Worm (Caenorhabditis elegans) whole organism, young adult: ENCODE data around the gene dod-20.

Experiments used
- F49E8.2 ChIP-seq: sonication (generic microtip); optimal IDR thresholded peaks from 3 replicates; lab custom pipeline; 2017; ENCODE audit warnings: missing genetic modification characterization, mild to moderate bottlenecking, missing compliant biosample characterization, antibody characterized with exemption, moderate library complexity; ENCODE audit not compliant: insufficient read depth
- F55B11.4 ChIP-seq: sonication (generic microtip); optimal IDR thresholded peaks from 2 replicates; lab custom pipeline; 2016; ENCODE audit warnings: missing compliant biosample characterization, missing genetic modification characterization, borderline replicate concordance; ENCODE audit not compliant: insufficient read depth
- unc-62 ChIP-seq: fragments of 150-350 bp; optimal IDR thresholded peaks from 2 replicates; lab custom pipeline; 2014; ENCODE audit warnings: missing biosample characterization, missing genetic modification reagents, missing genetic modification characterization

ce11 chrV:443193-443592 lies 21.0 kb downstream of the dod-20 start, which contains the start of gene srh-33:
- TF ChIP-seq unc-62 (GFP tag; lab: Kevin White, UChicago) (no peak), F55B11.4 (no peak), F49E8.2 (tag; lab: Kevin White, UChicago) (no peak)
